Fruit fly (Drosophila melanogaster): ENCODE measurements around the gene CG31915.
A peak's percentile ranks its signal among the peaks of the same experiment; 100 is the strongest.

The CG31915 gene

DNA sequence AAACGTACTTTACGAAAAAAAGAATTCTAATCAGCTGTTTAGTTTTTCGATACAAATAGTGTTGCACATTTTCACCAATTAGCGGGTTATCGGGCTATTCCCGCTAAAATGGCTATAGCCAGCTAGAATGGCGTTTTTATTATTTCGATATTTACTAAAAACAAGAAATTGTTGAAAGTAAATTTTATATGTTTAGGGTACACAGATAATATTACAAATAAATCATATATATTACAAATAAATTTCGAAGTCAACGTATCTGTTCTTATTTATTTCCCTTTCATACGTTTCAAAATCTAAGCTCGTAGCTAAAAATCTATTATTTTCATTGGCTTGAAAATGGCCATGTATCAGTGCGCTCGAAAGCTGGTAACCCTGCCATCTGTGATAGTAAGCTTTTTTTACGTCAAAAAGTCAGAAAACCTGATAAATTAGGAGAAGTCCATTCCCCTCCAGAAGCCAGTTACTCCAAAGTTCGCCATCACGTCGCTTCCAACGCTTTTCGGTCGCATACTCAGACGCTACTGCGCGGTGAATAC, 8.0 kb upstream of the CG31915 start, which contains the start of the genes CG7382 and cl (continued):
- TF ChIP-seq Opbp (GFP tag; IDR thresholded peaks at IDR 0.05; ENCODE audit: partially characterized antibody) (no peak), tx (GFP tag; optimal IDR thresholded peaks at IDR 0.05) (no peak), ara (GFP tag; IDR thresholded peaks at IDR 0.05) (no peak), C15 (GFP tag; IDR thresholded peaks at IDR 0.05) (no peak), Sry-β (GFP tag; optimal IDR thresholded peaks at IDR 0.05) (peak; percentile 98), Sox100B (GFP tag; optimal IDR thresholded peaks at IDR 0.05) (peak; percentile 36), CG9932 (GFP tag; IDR thresholded peaks at IDR 0.05) (peak; percentile 76), hbn (GFP tag; IDR thresholded peaks at IDR 0.05; ENCODE audit: partially characterized antibody) (no peak), E2f1 (GFP tag; IDR thresholded peaks at IDR 0.05) (no peak), CG6689 (GFP tag; IDR thresholded peaks at IDR 0.05) (no peak), prd (optimal IDR thresholded peaks at IDR 0.05) (no peak), prd (GFP tag; IDR thresholded peaks at IDR 0.05) (peak; percentile 27; the same call in 1 of the 3 replicates), CG9609 (GFP tag; optimal IDR thresholded peaks at IDR 0.05) (no peak), D19A (tag; optimal IDR thresholded peaks at IDR 0.05) (peak; percentile 30), ash1 (GFP tag; optimal IDR thresholded peaks at IDR 0.05) (no peak), CG6683 (GFP tag; optimal IDR thresholded peaks at IDR 0.05) (no peak), CG16863 (GFP tag; optimal IDR thresholded peaks at IDR 0.05) (no peak), CG11696 (GFP tag; IDR thresholded peaks at IDR 0.05) (no peak), fu2 (GFP tag; optimal IDR thresholded peaks at IDR 0.05) (no peak), ranshi (GFP tag; IDR thresholded peaks at IDR 0.05) (no peak), Xrp1 (GFP tag; IDR thresholded peaks at IDR 0.05) (no peak), CG8944 (GFP tag; optimal IDR thresholded peaks at IDR 0.05) (no peak), slbo (GFP tag; IDR thresholded peaks at IDR 0.05) (peak; percentile 61), Dref (GFP tag; IDR thresholded peaks at IDR 0.05) (peak; percentile 59), gcm2 (GFP tag; optimal IDR thresholded peaks at IDR 0.05) (no peak), CG3838 (GFP tag; optimal IDR thresholded peaks at IDR 0.05) (no peak), sim (GFP tag; IDR thresholded peaks at IDR 0.05) (no peak), CG4360 (GFP tag; IDR thresholded peaks at IDR 0.05) (0 out of 2 replicates have a peak, but pooled peaks have one; percentile 38), chm (GFP tag; IDR thresholded peaks at IDR 0.05) (0 out of 2 replicates have a peak, but pooled peaks have one; percentile 33), CG16813 (GFP tag; IDR thresholded peaks at IDR 0.05; ENCODE audit: partially characterized antibody) (no peak), btn (GFP tag; optimal IDR thresholded peaks at IDR 0.05) (no peak), eve (GFP tag; optimal IDR thresholded peaks at IDR 0.05) (no peak), YL-1 (GFP tag; optimal IDR thresholded peaks at IDR 0.05) (no peak), yki (optimal IDR thresholded peaks at IDR 0.05) (no peak), CG7357 (GFP tag; IDR thresholded peaks at IDR 0.05) (no peak), ewg (GFP tag; optimal IDR thresholded peaks at IDR 0.05) (no peak), CG34376 (GFP tag; optimal IDR thresholded peaks at IDR 0.05) (peak; percentile 33), Myb (GFP tag; optimal IDR thresholded peaks at IDR 0.05) (peak; percentile 10), wek (GFP tag; optimal IDR thresholded peaks at IDR 0.05) (no peak), CG5953 (GFP tag; IDR thresholded peaks at IDR 0.05) (no peak), CG4424 (GFP tag; optimal IDR thresholded peaks at IDR 0.05) (peak; percentile 48), cad (GFP tag; optimal IDR thresholded peaks at IDR 0.05) (no peak), NC2β (GFP tag; optimal IDR thresholded peaks at IDR 0.05) (no peak), CG14014 (GFP tag; IDR thresholded peaks at IDR 0.05) (0 out of 2 replicates have a peak, but pooled peaks have one; percentile 56), CG8359 (GFP tag; optimal IDR thresholded peaks at IDR 0.05; ENCODE audit: borderline replicate concordance) (no peak), CG18262 (tag; optimal IDR thresholded peaks at IDR 0.05) (peak; percentile 56), lilli (GFP tag; optimal IDR thresholded peaks at IDR 0.05) (peak; percentile 41), Lpt (GFP tag; optimal IDR thresholded peaks at IDR 0.05) (no peak), CG7928 (GFP tag; optimal IDR thresholded peaks at IDR 0.05) (no peak), croc (GFP tag; conservative IDR thresholded peaks at IDR 0.05) (no peak), CG3726 (GFP tag; IDR thresholded peaks at IDR 0.05) (no peak), Optix (GFP tag; IDR thresholded peaks at IDR 0.05) (no peak), CG9797 (GFP tag; optimal IDR thresholded peaks at IDR 0.05) (peak; percentile 31)
